Worm (Caenorhabditis elegans): ENCODE measurements around the gene C07A4.3.

DNA sequence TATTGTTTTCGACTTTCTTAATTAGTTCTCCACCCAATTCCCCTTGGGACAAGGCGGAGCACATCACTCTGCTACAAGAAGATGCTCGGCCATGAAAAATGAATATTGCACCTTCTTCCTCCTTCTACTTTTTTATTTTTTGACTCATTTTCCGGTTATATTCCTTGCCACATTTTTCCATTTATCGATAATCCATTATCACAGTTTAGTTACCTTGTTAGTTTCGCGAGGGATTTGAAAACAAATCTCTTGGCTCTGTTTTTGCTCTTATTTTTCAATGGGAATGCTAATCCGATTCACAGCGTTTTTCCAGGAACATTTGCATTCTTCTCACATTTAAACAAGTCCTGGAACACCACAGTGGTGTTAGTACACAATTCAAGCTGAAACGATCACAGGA, 7.8 kb upstream of the C07A4.3 start, which contains the start of gene rnp-9:
- TF ChIP-seq elt-3 (tag; optimal IDR thresholded peaks at IDR 0.05) (no peak), unc-55 (GFP tag; optimal IDR thresholded peaks at IDR 0.05) (no peak), nhr-6 (tag; optimal IDR thresholded peaks at IDR 0.05) (no peak), ztf-4 (tag; optimal IDR thresholded peaks at IDR 0.05) (no peak), unc-62 (GFP tag; optimal IDR thresholded peaks at IDR 0.05) (no peak)
